Worm (Caenorhabditis elegans): Measurements from ENCODE around the gene acs-4.
A peak's percentile ranks its signal among the peaks of the same experiment; 100 is the strongest.

acs-4 gene

DNA sequence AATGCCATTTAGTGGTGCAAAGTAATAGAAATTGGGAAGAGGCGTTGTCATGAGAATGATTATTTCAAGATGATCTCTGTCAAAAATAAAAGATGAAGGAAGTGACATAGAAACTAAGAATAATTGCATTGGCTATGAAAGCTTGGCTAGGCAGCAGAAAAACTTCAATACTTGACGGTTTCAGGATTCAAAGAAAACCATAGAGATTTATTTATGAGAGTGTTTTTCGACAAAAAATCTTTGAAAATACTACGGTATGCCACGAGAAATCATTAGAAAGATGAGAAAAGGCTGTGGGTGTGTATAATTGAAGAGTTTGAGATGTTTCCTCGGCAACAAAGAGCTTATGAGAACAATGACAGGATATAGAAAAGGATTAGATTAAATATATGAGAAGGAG lies 17.8 kb downstream of the acs-4 start, which contains the start of gene F37C12.14:
TSS of gene F37C12.14 (minus strand) at position 101 of the 400 bp plus-strand sequence.
- no peak for TF ChIP-seq ttx-3 (tag; optimal IDR thresholded peaks at IDR 0.05)
- no peak for TF ChIP-seq elt-2 (tag; optimal IDR thresholded peaks at IDR 0.05)
- TF ChIP-seq ama-1 (optimal IDR thresholded peaks at IDR 0.05) = no peak
- TF ChIP-seq dmd-4 (tag; optimal IDR thresholded peaks at IDR 0.05; ENCODE audit: borderline replicate concordance) = no peak
- TF ChIP-seq zip-5 (tag; optimal IDR thresholded peaks at IDR 0.05) = no peak
- TF ChIP-seq ceh-34 (tag; optimal IDR thresholded peaks at IDR 0.05) = no peak
- no peak for TF ChIP-seq nfya-1 (tag; optimal IDR thresholded peaks at IDR 0.05)
- TF ChIP-seq ceh-6 (GFP tag; optimal IDR thresholded peaks at IDR 0.05) = no peak
- no peak for TF ChIP-seq ets-4 (tag; optimal IDR thresholded peaks at IDR 0.05)
- no peak for TF ChIP-seq ceh-31 (tag; optimal IDR thresholded peaks at IDR 0.05)
- no peak for TF ChIP-seq dve-1 (tag; optimal IDR thresholded peaks at IDR 0.05)
- no peak for TF ChIP-seq F13H6.1 (tag; optimal IDR thresholded peaks at IDR 0.05)
- TF ChIP-seq ceh-48 (tag; optimal IDR thresholded peaks at IDR 0.05) = no peak
- no peak for TF ChIP-seq pros-1 (tag; optimal IDR thresholded peaks at IDR 0.05)
- TF ChIP-seq ahr-1 (tag; optimal IDR thresholded peaks at IDR 0.05) = no peak
- TF ChIP-seq che-1 (tag; optimal IDR thresholded peaks at IDR 0.05) = no peak
- TF ChIP-seq ceh-2 (tag; optimal IDR thresholded peaks at IDR 0.05) = no peak
- no peak for TF ChIP-seq ceh-18 (tag; optimal IDR thresholded peaks at IDR 0.05)
- TF ChIP-seq unc-55 (GFP tag; optimal IDR thresholded peaks at IDR 0.05) = no peak
- TF ChIP-seq sox-4 (tag; optimal IDR thresholded peaks at IDR 0.05) = no peak

DNA sequence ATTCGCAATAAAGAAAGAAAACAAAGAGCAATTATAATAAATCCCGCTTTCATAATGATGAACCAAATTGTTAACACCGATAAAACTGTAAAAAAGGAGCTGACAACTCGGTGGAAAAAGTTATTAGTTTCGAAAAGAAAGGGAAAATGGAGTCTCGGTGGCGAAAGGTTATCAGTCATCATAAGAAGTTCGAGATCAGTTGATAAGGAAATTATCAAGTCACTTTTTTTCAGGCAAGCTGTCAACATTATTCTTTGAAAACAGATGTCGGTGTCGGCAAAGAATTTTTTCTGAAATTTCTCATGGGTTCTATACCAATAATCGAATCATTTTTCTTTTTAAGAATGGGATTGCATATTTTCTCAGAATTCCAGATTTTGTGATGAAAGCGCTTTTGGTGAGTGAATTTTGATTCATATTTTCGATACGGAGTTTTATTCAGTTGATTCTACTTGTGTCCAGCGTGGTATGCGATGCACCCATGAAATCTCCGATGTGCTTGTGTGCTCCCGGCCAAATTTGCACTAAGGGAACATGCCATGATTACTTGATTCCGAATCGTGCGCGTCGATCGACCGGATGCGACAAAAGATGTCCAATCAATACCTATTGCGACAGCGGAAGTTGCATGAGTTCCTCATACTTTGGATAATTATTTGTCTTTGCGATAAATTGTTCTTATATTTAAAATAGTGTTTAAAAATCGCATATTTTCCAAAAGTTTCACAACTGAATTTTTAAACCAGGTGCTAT lies 20.8 kb downstream of the acs-4 start, which contains the start of the genes F37C12.21 and F37C12.10:
TSS of gene F37C12.21 (plus strand) at position 58 of the 753 bp plus-strand sequence.
TSS of gene F37C12.10 (minus strand) at position 85 of the 753 bp plus-strand sequence.
- no peak for TF ChIP-seq ceh-18 (tag; optimal IDR thresholded peaks at IDR 0.05)
- TF ChIP-seq elt-2 (tag; optimal IDR thresholded peaks at IDR 0.05) = peak; percentile 49

ce11 chrIII:7189581-7190128 lies 22.0 kb downstream of the acs-4 start, which contains the start of gene rps-21:
rps-21 (minus strand) TSS chrIII:7189631.
- TF ChIP-seq ceh-31 (tag; optimal IDR thresholded peaks at IDR 0.05) = peak; percentile 71
- TF ChIP-seq unc-55 (GFP tag; optimal IDR thresholded peaks at IDR 0.05) = peak; percentile 32
- peak; percentile 69 for TF ChIP-seq tbx-2 (tag; optimal IDR thresholded peaks at IDR 0.05)
- TF ChIP-seq pag-3 (tag; optimal IDR thresholded peaks at IDR 0.05; ENCODE audit: borderline replicate concordance) = no peak
- no peak for TF ChIP-seq C38D4.7 (GFP tag; optimal IDR thresholded peaks at IDR 0.05)
- no peak for TF ChIP-seq pat-9 (tag; optimal IDR thresholded peaks at IDR 0.05)
- TF ChIP-seq ref-2 (tag; optimal IDR thresholded peaks at IDR 0.05) = peak; percentile 11
- TF ChIP-seq hlh-15 (tag; optimal IDR thresholded peaks at IDR 0.05) = no peak
- TF ChIP-seq ama-1 (optimal IDR thresholded peaks at IDR 0.05) = no peak
- no peak for TF ChIP-seq C08G9.2 (tag; optimal IDR thresholded peaks at IDR 0.05)
- peak; percentile 22 for TF ChIP-seq unc-86 (tag; optimal IDR thresholded peaks at IDR 0.05)
- peak; percentile 21 for TF ChIP-seq elt-2 (tag; optimal IDR thresholded peaks at IDR 0.05)
- TF ChIP-seq ceh-34 (tag; optimal IDR thresholded peaks at IDR 0.05) = peak; percentile 47
- TF ChIP-seq hlh-13 (GFP tag; optimal IDR thresholded peaks at IDR 0.05) = no peak
- TF ChIP-seq K09A11.1 (tag; optimal IDR thresholded peaks at IDR 0.05; ENCODE audit: insufficient read depth) = no peak
- peak; percentile 19 for TF ChIP-seq rnt-1 (tag; optimal IDR thresholded peaks at IDR 0.05)
- no peak for TF ChIP-seq mec-3 (tag; optimal IDR thresholded peaks at IDR 0.05; ENCODE audit: borderline replicate concordance)
- TF ChIP-seq lin-11 (tag; optimal IDR thresholded peaks at IDR 0.05) = no peak
- no peak for TF ChIP-seq ceh-22 (tag; optimal IDR thresholded peaks at IDR 0.05)
- no peak for TF ChIP-seq ceh-9 (tag; optimal IDR thresholded peaks at IDR 0.05)
- peak; percentile 88 for TF ChIP-seq unc-42 (tag; optimal IDR thresholded peaks at IDR 0.05)
- TF ChIP-seq ceh-18 (tag; optimal IDR thresholded peaks at IDR 0.05) = peak; percentile 45
- no peak for TF ChIP-seq npax-4 (tag; optimal IDR thresholded peaks at IDR 0.05)
- TF ChIP-seq elt-4 (tag; optimal IDR thresholded peaks at IDR 0.05) = no peak
- TF ChIP-seq pha-4 (tag; optimal IDR thresholded peaks at IDR 0.05) = no peak
- TF ChIP-seq pax-1 (tag; optimal IDR thresholded peaks at IDR 0.05) = no peak
- TF ChIP-seq eyg-1 (tag; optimal IDR thresholded peaks at IDR 0.05) = no peak
- peak; percentile 81 for TF ChIP-seq nfya-1 (tag; optimal IDR thresholded peaks at IDR 0.05)
- no peak for TF ChIP-seq Y22D7AL.16 (tag; optimal IDR thresholded peaks at IDR 0.05)
- peak; percentile 19 for TF ChIP-seq ceh-48 (tag; optimal IDR thresholded peaks at IDR 0.05)
- TF ChIP-seq pha-2 (tag; optimal IDR thresholded peaks at IDR 0.05) = peak; percentile 20
- peak; percentile 6 for TF ChIP-seq ceh-14 (tag; optimal IDR thresholded peaks at IDR 0.05)
